Fruit fly (Drosophila melanogaster) whole organism, embryonic: ENCODE measurements around the gene Cow.

Experiments used
- CG10209 ChIP-seq: fragments of 200-800 bp; sonication (Bioruptor generic); optimal IDR thresholded peaks from 3 replicates; lab custom pipeline; 2017; ENCODE audit warnings: missing biosample characterization, mild to moderate bottlenecking, missing genetic modification characterization, missing genetic modification reagents
- CG11093 ChIP-seq: fragments of 200-800 bp; sonication (Bioruptor generic); IDR thresholded peaks from 3 replicates; pipeline ENCODE4 v1.3.6; 2022; ENCODE audit warnings: missing biosample characterization, missing genetic modification characterization
- CG14441 ChIP-seq: fragments of 200-800 bp; sonication (Bioruptor generic); IDR thresholded peaks from 2 replicates; pipeline ENCODE4 v1.3.6; 2022; ENCODE audit warnings: missing biosample characterization, missing genetic modification characterization
- CG15269 ChIP-seq: fragments of 200-800 bp; sonication (Bioruptor generic); optimal IDR thresholded peaks from 2 replicates; lab custom pipeline; 2018; ENCODE audit warnings: missing biosample characterization, mild to moderate bottlenecking, missing genetic modification characterization, moderate library complexity
- CG15601 ChIP-seq: fragments of 200-800 bp; sonication (Bioruptor generic); optimal IDR thresholded peaks from 3 replicates; lab custom pipeline; 2019; ENCODE audit warnings: missing biosample characterization, mild to moderate bottlenecking, missing genetic modification characterization, moderate library complexity
- CG18262 ChIP-seq: fragments of 200-800 bp; optimal IDR thresholded peaks from 3 replicates; lab custom pipeline; 2019; ENCODE audit warnings: missing biosample characterization, mild to moderate bottlenecking, missing genetic modification characterization, moderate library complexity
- CG18764 ChIP-seq: fragments of 200-800 bp; sonication (Bioruptor generic); optimal IDR thresholded peaks from 3 replicates; lab custom pipeline; 2016; ENCODE audit warnings: missing biosample characterization, missing genetic modification characterization
- CG31365 ChIP-seq: fragments of 200-800 bp; sonication (Bioruptor generic); optimal IDR thresholded peaks from 2 replicates; lab custom pipeline; 2018; ENCODE audit warnings: missing biosample characterization, mild to moderate bottlenecking, missing genetic modification characterization
- CG3726 ChIP-seq: fragments of 200-800 bp; sonication (Bioruptor generic); IDR thresholded peaks from 3 replicates; pipeline ENCODE4, ENCODE4 v1.3.6; 2022; ENCODE audit warnings: missing biosample characterization, missing genetic modification characterization
- CG4282 ChIP-seq: fragments of 200-800 bp; sonication (Bioruptor generic); optimal IDR thresholded peaks from 2 replicates; lab custom pipeline; 2016; ENCODE audit warnings: missing biosample characterization, missing genetic modification characterization
- CG4820 ChIP-seq: fragments of 200-800 bp; sonication (Bioruptor generic); optimal IDR thresholded peaks from 3 replicates; lab custom pipeline; 2016; ENCODE audit warnings: missing biosample characterization, missing genetic modification characterization
- CG6254 ChIP-seq: fragments of 200-800 bp; sonication (Bioruptor generic); optimal IDR thresholded peaks from 3 replicates; lab custom pipeline; 2017; ENCODE audit warnings: mild to moderate bottlenecking, missing biosample characterization, missing genetic modification reagents, missing genetic modification characterization
- CG8290 ChIP-seq, 3 experiments: fragments of 200-800 bp; sonication (Bioruptor generic); optimal IDR thresholded peaks; 2 replicates each; lab custom pipeline; 2016 to 2019; ENCODE audit warnings: missing biosample characterization in 3 of 3, missing genetic modification characterization in 3 of 3, mild to moderate bottlenecking in 2 of 3, moderate library complexity in 1 of 3
- CG8478 ChIP-seq: fragments of >200 bp; optimal IDR thresholded peaks from 2 replicates; lab custom pipeline; 2018
- CG9817 ChIP-seq: fragments of 200-800 bp; sonication (Bioruptor generic); optimal IDR thresholded peaks from 2 replicates; lab custom pipeline; 2018; ENCODE audit warnings: missing biosample characterization, mild to moderate bottlenecking, missing genetic modification characterization, moderate library complexity
- D19B ChIP-seq: fragments of 200-800 bp; sonication (Bioruptor generic); optimal IDR thresholded peaks from 2 replicates; lab custom pipeline; 2017; ENCODE audit warnings: missing biosample characterization, mild to moderate bottlenecking, missing genetic modification characterization
- Dp ChIP-seq: fragments of 200-800 bp; sonication (Bioruptor generic); optimal IDR thresholded peaks from 2 replicates; lab custom pipeline; 2018; ENCODE audit warnings: missing biosample characterization, mild to moderate bottlenecking, missing genetic modification characterization, moderate library complexity
- Dref ChIP-seq: fragments of 200-800 bp; sonication (Bioruptor generic); IDR thresholded peaks from 2 replicates; pipeline ENCODE4 v1.3.6; 2022; ENCODE audit warnings: missing biosample characterization, missing genetic modification characterization
- E2f2 ChIP-seq: fragments of 200-800 bp; sonication (Bioruptor generic); IDR thresholded peaks from 2 replicates; pipeline ENCODE4 v1.3.6; 2022; ENCODE audit warnings: missing biosample characterization, missing genetic modification characterization
- HLH54F ChIP-seq: fragments of 200-800 bp; sonication (Bioruptor generic); optimal IDR thresholded peaks from 3 replicates; lab custom pipeline; 2016; ENCODE audit warnings: missing biosample characterization, missing genetic modification characterization
- Lhr ChIP-seq: fragments of 200-800 bp; sonication (Bioruptor generic); optimal IDR thresholded peaks from 3 replicates; lab custom pipeline; 2017; ENCODE audit warnings: mild to moderate bottlenecking, missing biosample characterization, missing genetic modification reagents, missing genetic modification characterization
- Lpt ChIP-seq: fragments of >200 bp; optimal IDR thresholded peaks from 2 replicates; lab custom pipeline; 2018; ENCODE audit warnings: missing biosample characterization, missing genetic modification characterization
- MBD-R2 ChIP-seq: fragments of 200-800 bp; sonication (Bioruptor generic); IDR thresholded peaks from 2 replicates; pipeline ENCODE4 v1.3.6; 2022; ENCODE audit warnings: missing biosample characterization, missing genetic modification characterization
- Med ChIP-seq: fragments of 200-800 bp; sonication (Bioruptor generic); peaks from one replicate; lab custom pipeline; 2016; ENCODE audit warnings: missing biosample characterization, missing genetic modification characterization, mild to moderate bottlenecking, inconsistent platforms, moderate library complexity
- NC2α ChIP-seq: fragments of 200-800 bp; sonication (Bioruptor generic); optimal IDR thresholded peaks from 2 replicates; lab custom pipeline; 2016; ENCODE audit warnings: missing biosample characterization, missing genetic modification characterization
- Nf-YB ChIP-seq: fragments of 200-800 bp; sonication (Bioruptor generic); optimal IDR thresholded peaks from 3 replicates; lab custom pipeline; 2019; ENCODE audit warnings: missing biosample characterization, mild to moderate bottlenecking, missing genetic modification characterization, moderate library complexity
- Six4 ChIP-seq: fragments of 200-800 bp; sonication (Bioruptor generic); optimal IDR thresholded peaks from 2 replicates; lab custom pipeline; 2016; ENCODE audit warnings: missing biosample characterization, missing genetic modification characterization
- Vsx1 ChIP-seq: fragments of 200-800 bp; sonication (Bioruptor generic); optimal IDR thresholded peaks from 2 replicates; lab custom pipeline; 2017; ENCODE audit warnings: missing biosample characterization, mild to moderate bottlenecking, missing genetic modification characterization, missing genetic modification reagents
- ase ChIP-seq: fragments of 200-800 bp; sonication (Bioruptor generic); IDR thresholded peaks from 3 replicates; pipeline ENCODE4 v1.3.6; 2022; ENCODE audit warnings: missing biosample characterization, missing genetic modification characterization
- ash1 ChIP-seq: fragments of 200-800 bp; sonication (Bioruptor generic); optimal IDR thresholded peaks from 2 replicates; lab custom pipeline; 2018; ENCODE audit warnings: missing biosample characterization, mild to moderate bottlenecking, missing genetic modification characterization
- br ChIP-seq: fragments of >200 bp; optimal IDR thresholded peaks from 2 replicates; lab custom pipeline; 2017
- chinmo ChIP-seq: fragments of 200-800 bp; sonication (Bioruptor generic); IDR thresholded peaks from 4 replicates; pipeline ENCODE4 v1.3.6; 2022; ENCODE audit warnings: missing biosample characterization, missing genetic modification characterization; ENCODE audit not compliant: partially characterized antibody
- crp ChIP-seq, 2 experiments: fragments of 200-800 bp; sonication (Bioruptor generic); optimal IDR thresholded peaks; 2 replicates in 1 of 2; 3 replicates in 1 of 2; lab custom pipeline; 2017; ENCODE audit warnings: missing biosample characterization in 2 of 2, missing genetic modification characterization in 2 of 2, mild to moderate bottlenecking in 1 of 2, moderate library complexity in 1 of 2
- danr ChIP-seq: fragments of 200-800 bp; sonication (Bioruptor generic); IDR thresholded peaks from 2 replicates; pipeline ENCODE4 v1.3.6; 2022; ENCODE audit warnings: missing biosample characterization, missing genetic modification characterization
- grn ChIP-seq: fragments of 200-800 bp; sonication (Bioruptor generic); optimal IDR thresholded peaks from 3 replicates; lab custom pipeline; 2017; ENCODE audit warnings: missing biosample characterization, missing genetic modification characterization
- hbn ChIP-seq: fragments of 200-800 bp; sonication (Bioruptor generic); IDR thresholded peaks from 2 replicates; pipeline ENCODE4 v1.3.6; 2022; ENCODE audit warnings: missing biosample characterization, missing genetic modification characterization; ENCODE audit not compliant: partially characterized antibody
- hkb ChIP-seq, 2 experiments: fragments of 200-800 bp in 1 of 2; fragments of >200 bp in 1 of 2; sonication (Bioruptor generic) in 1 of 2; IDR thresholded peaks in 1 of 2; optimal IDR thresholded peaks in 1 of 2; 2 replicates each; pipeline versions ENCODE4 v1.3.6 to Lab custom; 2017 to 2022; ENCODE audit warnings: missing biosample characterization in 1 of 2, missing genetic modification characterization in 1 of 2
- lab ChIP-seq: fragments of 200-800 bp; sonication (Bioruptor generic); optimal IDR thresholded peaks from 3 replicates; lab custom pipeline; 2017; ENCODE audit warnings: missing biosample characterization, missing genetic modification characterization, mild to moderate bottlenecking, moderate library complexity, missing genetic modification reagents
- mirr ChIP-seq: fragments of 200-800 bp; sonication (Bioruptor generic); optimal IDR thresholded peaks from 3 replicates; lab custom pipeline; 2018; ENCODE audit warnings: missing biosample characterization, mild to moderate bottlenecking, missing genetic modification characterization
- nom ChIP-seq: fragments of 200-800 bp; sonication (Bioruptor generic); optimal IDR thresholded peaks from 2 replicates; lab custom pipeline; 2017; ENCODE audit warnings: missing biosample characterization, missing genetic modification characterization, mild to moderate bottlenecking, moderate library complexity, missing genetic modification reagents
- oc ChIP-seq: fragments of 200-800 bp; sonication (Bioruptor generic); optimal IDR thresholded peaks from 2 replicates; lab custom pipeline; 2018; ENCODE audit warnings: missing biosample characterization, mild to moderate bottlenecking, missing genetic modification characterization, moderate library complexity
- p53 ChIP-seq: fragments of 200-800 bp; sonication (Bioruptor generic); optimal IDR thresholded peaks from 2 replicates; lab custom pipeline; 2016; ENCODE audit warnings: missing biosample characterization, missing genetic modification characterization
- pros ChIP-seq: fragments of 200-800 bp; sonication (Bioruptor generic); optimal IDR thresholded peaks from 3 replicates; lab custom pipeline; 2019; ENCODE audit warnings: missing biosample characterization, mild to moderate bottlenecking, missing genetic modification characterization, moderate library complexity
- pzg ChIP-seq: fragments of 200-800 bp; sonication (Bioruptor generic); optimal IDR thresholded peaks from 3 replicates; lab custom pipeline; 2018; ENCODE audit warnings: missing biosample characterization, mild to moderate bottlenecking, missing genetic modification characterization, moderate library complexity
- ro ChIP-seq: fragments of 200-800 bp; sonication (Bioruptor generic); IDR thresholded peaks from 2 replicates; pipeline ENCODE4 v1.3.6; 2022; ENCODE audit warnings: missing biosample characterization, missing genetic modification characterization
- sd ChIP-seq: fragments of 200-800 bp; sonication (Bioruptor generic); optimal IDR thresholded peaks from 3 replicates; lab custom pipeline; 2018; ENCODE audit warnings: missing biosample characterization, mild to moderate bottlenecking, missing genetic modification characterization, moderate library complexity
- sens ChIP-seq: fragments of 200-800 bp; sonication (Bioruptor generic); peaks from one replicate; lab custom pipeline; 2016; ENCODE audit warnings: missing biosample characterization, missing genetic modification characterization
- ssp ChIP-seq: fragments of 200-800 bp; sonication (Bioruptor generic); IDR thresholded peaks from 2 replicates; pipeline ENCODE4 v1.3.6; 2022; ENCODE audit warnings: missing biosample characterization, missing genetic modification characterization
- stwl ChIP-seq: fragments of 200-800 bp; sonication (Bioruptor generic); optimal IDR thresholded peaks from 3 replicates; lab custom pipeline; 2018; ENCODE audit warnings: missing biosample characterization, mild to moderate bottlenecking, missing genetic modification characterization, moderate library complexity
- vvl ChIP-seq: fragments of 200-800 bp; sonication (Bioruptor generic); IDR thresholded peaks from 2 replicates; pipeline ENCODE4 v1.3.6; 2022; ENCODE audit warnings: missing biosample characterization, missing genetic modification characterization

The Cow gene

dm6 chr3R:23091586-23092228 is 20.8 kb downstream of the Cow start, which contains the start of the genes CG17110 and CG6726:
Gene CG17110, plus strand, starts transcription at chr3R:23091724.
Gene CG6726, plus strand, starts transcription at chr3R:23091724.
- TF ChIP-seq CG4820 (GFP tag; lab: Kevin White, UChicago), result no peak
- TF ChIP-seq CG3726 (GFP tag; lab: Robert Waterston, UW), result no peak
- TF ChIP-seq sd, result peak; percentile 33
- no peak for TF ChIP-seq CG14441 (GFP tag; lab: Robert Waterston, UW)
- peak; percentile 69 for TF ChIP-seq E2f2 (GFP tag; lab: Robert Waterston, UW)
- TF ChIP-seq CG15601 (tag; lab: Kevin White, UChicago), result no peak
- peak; percentile 3 for TF ChIP-seq grn
- no peak for TF ChIP-seq stwl (tag; lab: Kevin White, UChicago)
- TF ChIP-seq CG31365 (tag; lab: Kevin White, UChicago), result no peak
- TF ChIP-seq CG18262 (tag; lab: Kevin White, UChicago), result no peak
- no peak for TF ChIP-seq Six4 (GFP tag; lab: Kevin White, UChicago)
- no peak for TF ChIP-seq CG15269 (tag; lab: Kevin White, UChicago)
- no peak for TF ChIP-seq pros (GFP tag; lab: Kevin White, UChicago)
- TF ChIP-seq ase (GFP tag; lab: Robert Waterston, UW), result no peak
- TF ChIP-seq ro (GFP tag; lab: Robert Waterston, UW), result no peak
- TF ChIP-seq Lhr (GFP tag; lab: Kevin White, UChicago), result no peak
- TF ChIP-seq lab (GFP tag; lab: Kevin White, UChicago), result peak; percentile 37
- no peak for TF ChIP-seq p53 (GFP tag; lab: Kevin White, UChicago)
- no peak for TF ChIP-seq CG9817
- no peak for TF ChIP-seq CG4282 (GFP tag; lab: Kevin White, UChicago)
- TF ChIP-seq CG10209 (GFP tag; lab: Kevin White, UChicago), result no peak
- no peak for TF ChIP-seq CG8290 (GFP tag; optimal IDR thresholded peaks at IDR 0.05; lab: Kevin White, UChicago)
- no peak for TF ChIP-seq CG8290 (tag; optimal IDR thresholded peaks at IDR 0.05; lab: Kevin White, UChicago)
- TF ChIP-seq Nf-YB (GFP tag; lab: Kevin White, UChicago), result no peak
- TF ChIP-seq pzg (GFP tag; lab: Kevin White, UChicago), result peak; percentile 17
- no peak for TF ChIP-seq ash1 (GFP tag; lab: Kevin White, UChicago)
- TF ChIP-seq CG8478, result no peak
- TF ChIP-seq chinmo (GFP tag; lab: Robert Waterston, UW), result 0 out of 4 replicates have a peak, but pooled peaks have one; percentile 20
- no peak for TF ChIP-seq br
- TF ChIP-seq Vsx1 (GFP tag; lab: Kevin White, UChicago), result peak; percentile 54
- TF ChIP-seq CG18764 (GFP tag; lab: Kevin White, UChicago), result no peak
- no peak for TF ChIP-seq D19B
- TF ChIP-seq HLH54F (GFP tag; lab: Kevin White, UChicago), result no peak
- no peak for TF ChIP-seq ssp (GFP tag; lab: Robert Waterston, UW)
- TF ChIP-seq Dp (GFP tag; lab: Kevin White, UChicago), result peak; percentile 50
- no peak for TF ChIP-seq hbn
- TF ChIP-seq vvl (GFP tag; lab: Robert Waterston, UW), result no peak
- TF ChIP-seq danr (GFP tag; lab: Robert Waterston, UW), result no peak
- TF ChIP-seq sens (GFP tag; lab: Kevin White, UChicago), result peak; percentile 26
- TF ChIP-seq crp (GFP tag; optimal IDR thresholded peaks at IDR 0.05; lab: Kevin White, UChicago), result peak in 1 of 2 experiments; percentile 76
- no peak for TF ChIP-seq oc
- peak; percentile 79 for TF ChIP-seq Med
- peak; percentile 36; the same call in 1 of the 2 replicates for TF ChIP-seq MBD-R2 (GFP tag; lab: Robert Waterston, UW)
- TF ChIP-seq Dref (GFP tag; lab: Robert Waterston, UW), result no peak
- TF ChIP-seq mirr (GFP tag; lab: Kevin White, UChicago), result no peak
- no peak for TF ChIP-seq Lpt (GFP tag; lab: Kevin White, UChicago)
- no peak for TF ChIP-seq NC2α (GFP tag; lab: Kevin White, UChicago)
- TF ChIP-seq nom (GFP tag; lab: Kevin White, UChicago), result no peak
- no peak for TF ChIP-seq CG6254 (GFP tag; lab: Kevin White, UChicago)
- TF ChIP-seq CG11093 (GFP tag; lab: Robert Waterston, UW), result no peak
- TF ChIP-seq hkb (optimal IDR thresholded peaks at IDR 0.05; lab: Kevin White, UChicago), result no peak
- TF ChIP-seq hkb (GFP tag; IDR thresholded peaks at IDR 0.05; lab: Robert Waterston, UW), result no peak
